Fruit fly (Drosophila melanogaster): ENCODE results near the gene Taf12.

Taf12 gene

dm6 chr3R:11696209-11696608, 16.7 kb upstream of the Taf12 start, which contains the start of gene CG14717:
Gene CG14717 (plus strand): TSS chr3R:11696509.
- TF ChIP-seq Rel (GFP tag; optimal IDR thresholded peaks at IDR 0.05) (no peak), Rel (tag; optimal IDR thresholded peaks at IDR 0.05) (no peak), Hnf4 (GFP tag; optimal IDR thresholded peaks at IDR 0.05) (no peak), CG9705 (GFP tag; optimal IDR thresholded peaks at IDR 0.05) (no peak), psq (GFP tag; optimal IDR thresholded peaks at IDR 0.05) (no peak), dl (GFP tag; optimal IDR thresholded peaks at IDR 0.05; ENCODE audit: insufficient read depth in 1 of 2, partially characterized antibody in 2 of 2) (no peak), sv (GFP tag; optimal IDR thresholded peaks at IDR 0.05) (no peak), OdsH (GFP tag; optimal IDR thresholded peaks at IDR 0.05) (no peak), Dif (GFP tag; optimal IDR thresholded peaks at IDR 0.05; ENCODE audit: partially characterized antibody) (no peak), fru (GFP tag; optimal IDR thresholded peaks at IDR 0.05) (no peak), HLH106 (tag; optimal IDR thresholded peaks at IDR 0.05) (no peak), Dfd (GFP tag; optimal IDR thresholded peaks at IDR 0.05) (no peak), Hr78 (GFP tag; optimal IDR thresholded peaks at IDR 0.05) (no peak), ey (GFP tag; optimal IDR thresholded peaks at IDR 0.05) (no peak), dsf (GFP tag; optimal IDR thresholded peaks at IDR 0.05; ENCODE audit: borderline replicate concordance) (no peak)

DNA sequence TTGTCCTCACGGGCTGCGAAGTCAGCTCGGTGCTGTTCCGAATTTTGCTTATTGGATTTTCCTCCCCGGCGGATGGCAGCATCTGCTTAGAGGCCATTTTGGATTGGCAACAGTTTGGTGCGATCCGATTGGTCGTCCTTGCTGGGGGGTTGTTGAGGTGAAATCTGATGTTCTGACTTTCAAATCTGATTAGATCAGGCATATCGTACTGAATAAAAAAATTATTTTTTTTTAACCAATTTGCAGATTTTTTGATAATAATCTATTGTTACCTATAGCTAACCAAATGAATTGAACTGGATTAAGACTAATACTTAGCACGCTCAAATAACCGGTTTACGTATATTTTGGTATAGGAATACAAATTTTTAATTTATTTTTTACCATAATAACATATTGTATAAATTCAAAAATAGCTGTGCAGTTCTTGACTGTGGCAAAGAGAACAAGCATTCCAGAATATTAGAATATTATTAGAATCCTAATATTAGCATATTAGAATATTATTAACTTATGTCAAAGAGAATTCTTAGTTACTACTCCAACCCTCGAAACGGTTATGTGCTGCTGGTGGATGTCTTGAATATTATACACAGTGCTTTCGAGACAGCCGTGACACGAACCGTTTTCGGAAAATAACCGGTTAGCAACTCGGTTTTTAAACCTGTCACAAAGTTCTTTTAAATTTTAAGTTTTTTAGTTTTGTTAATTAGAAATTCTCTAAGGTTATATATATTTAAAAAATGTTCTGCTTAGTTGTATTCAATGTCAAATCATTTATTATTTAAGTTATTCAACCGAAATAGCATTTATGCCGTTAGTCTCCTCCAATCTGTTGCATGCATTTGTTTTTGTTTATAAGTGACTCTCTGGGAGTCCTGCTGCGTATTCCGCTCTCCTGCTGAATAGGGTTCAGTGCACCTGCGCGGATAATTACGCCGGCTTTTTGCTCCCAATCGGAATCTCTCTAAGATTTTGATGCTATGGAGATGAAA, 15.1 kb upstream of the Taf12 start, which contains the start of gene Fer3:
Gene Fer3 (minus strand): TSS at position 1 of the 995 bp plus-strand sequence.
- no peak for TF ChIP-seq CrebA (GFP tag; optimal IDR thresholded peaks at IDR 0.05; ENCODE audit: borderline replicate concordance)
- TF ChIP-seq usp (GFP tag; optimal IDR thresholded peaks at IDR 0.05) = no peak
- TF ChIP-seq dl (GFP tag; optimal IDR thresholded peaks at IDR 0.05; ENCODE audit: insufficient read depth in 1 of 2, partially characterized antibody in 2 of 2) = no peak
- TF ChIP-seq psq (GFP tag; optimal IDR thresholded peaks at IDR 0.05) = no peak
- TF ChIP-seq Myc (optimal IDR thresholded peaks at IDR 0.05) = peak; percentile 44

dm6 chr3R:11692504-11692903, 13.0 kb upstream of the Taf12 start:
- TF ChIP-seq ey (GFP tag; optimal IDR thresholded peaks at IDR 0.05) (no peak), rgr (GFP tag; optimal IDR thresholded peaks at IDR 0.05) (no peak), Sp1 (GFP tag; optimal IDR thresholded peaks at IDR 0.05) (no peak), lola (GFP tag; optimal IDR thresholded peaks at IDR 0.05) (no peak), fru (GFP tag; optimal IDR thresholded peaks at IDR 0.05) (no peak), dmrt93B (GFP tag; optimal IDR thresholded peaks at IDR 0.05) (no peak), Hnf4 (GFP tag; optimal IDR thresholded peaks at IDR 0.05) (no peak), dsf (GFP tag; optimal IDR thresholded peaks at IDR 0.05; ENCODE audit: borderline replicate concordance) (no peak), N (GFP tag; optimal IDR thresholded peaks at IDR 0.05) (no peak), usp (GFP tag; optimal IDR thresholded peaks at IDR 0.05) (no peak), Hr83 (GFP tag; optimal IDR thresholded peaks at IDR 0.05; ENCODE audit: poor library complexity, severe bottlenecking) (no peak), pan (optimal IDR thresholded peaks at IDR 0.05) (no peak), sv (GFP tag; optimal IDR thresholded peaks at IDR 0.05) (no peak), Rel (GFP tag; optimal IDR thresholded peaks at IDR 0.05) (no peak), Rel (tag; optimal IDR thresholded peaks at IDR 0.05) (no peak), CG32264 (GFP tag; optimal IDR thresholded peaks at IDR 0.05) (no peak), GATAd (GFP tag; optimal IDR thresholded peaks at IDR 0.05) (no peak), foxo (GFP tag; optimal IDR thresholded peaks at IDR 0.05) (no peak), Jra (GFP tag; optimal IDR thresholded peaks at IDR 0.05) (no peak)

dm6 chr3R:11691747-11692146, 12.3 kb upstream of the Taf12 start, which contains the start of gene CG18765:
Gene CG18765 (minus strand): TSS chr3R:11691799.
- TF ChIP-seq ey (GFP tag; optimal IDR thresholded peaks at IDR 0.05) = no peak
- no peak for TF ChIP-seq fru (GFP tag; optimal IDR thresholded peaks at IDR 0.05)

DNA sequence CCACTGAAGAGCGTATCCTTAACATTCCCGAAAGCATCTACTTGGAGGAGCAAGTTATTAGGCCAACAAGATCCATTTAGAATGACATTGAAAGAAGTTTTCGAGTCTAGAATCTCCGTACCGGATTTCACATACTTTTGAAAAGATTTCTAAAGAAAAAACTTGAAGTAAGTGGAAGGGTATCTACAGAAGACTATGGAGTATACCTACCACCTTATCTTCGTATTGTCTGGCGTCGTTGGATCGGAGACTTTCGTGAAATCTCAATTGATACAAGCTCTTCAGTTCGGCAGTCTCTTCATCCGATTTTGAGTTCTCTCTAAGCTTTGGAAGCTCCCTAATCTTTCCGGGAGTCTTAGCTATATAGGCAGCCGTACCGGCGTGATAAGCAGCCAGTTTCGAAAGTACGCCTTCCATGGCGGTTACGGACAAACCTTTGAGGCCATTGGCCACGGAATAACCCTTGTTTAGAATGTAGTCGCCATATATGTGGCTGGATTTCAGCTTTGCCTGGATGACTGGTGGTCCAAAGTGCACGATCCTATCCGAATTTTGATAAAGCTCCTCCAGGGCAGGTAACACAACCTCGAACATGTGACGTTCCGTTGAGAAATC, 11.5 kb upstream of the Taf12 start:
- TF ChIP-seq dl (GFP tag; optimal IDR thresholded peaks at IDR 0.05; ENCODE audit: insufficient read depth in 1 of 2, partially characterized antibody in 2 of 2) (peak in 1 of 2 experiments; percentile 5), CrebA (GFP tag; optimal IDR thresholded peaks at IDR 0.05; ENCODE audit: borderline replicate concordance) (no peak)

All from whole organism, wandering third instar larva.